Fruit fly (Drosophila melanogaster) ovary, adult (tissue): ENCODE data around the gene pdgy.

Source experiments
- CG17801 ChIP-seq: fragments of 200-800 bp; optimal IDR thresholded peaks from 2 replicates; lab custom pipeline; 2019; ENCODE audit warnings: missing biosample characterization, mild to moderate bottlenecking, missing genetic modification characterization, moderate library complexity; ENCODE audit not compliant: partially characterized antibody

pdgy gene

DNA sequence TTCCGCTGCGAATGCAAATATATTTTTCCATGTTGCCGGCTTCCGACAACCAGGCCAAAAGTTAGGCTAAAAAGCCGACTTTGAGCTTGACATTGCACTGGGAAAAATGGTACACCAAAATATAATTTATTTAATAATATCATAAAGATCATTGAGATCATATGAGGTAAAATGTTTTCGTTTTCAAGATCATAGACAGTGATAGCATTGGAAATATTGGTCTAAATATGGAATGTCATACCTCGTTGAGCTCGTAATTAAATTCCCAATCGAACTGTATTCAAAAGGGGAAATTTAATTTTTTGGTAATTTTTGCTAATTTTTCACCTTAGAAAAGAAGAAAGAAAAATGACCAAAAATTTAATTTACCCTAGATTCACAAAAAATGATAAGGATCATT, 69.3 kb downstream of the pdgy start:
- TF ChIP-seq CG17801, result no peak
